Fruit fly (Drosophila melanogaster): Measurements from ENCODE around the gene CG32507.

Gene CG32507

DNA sequence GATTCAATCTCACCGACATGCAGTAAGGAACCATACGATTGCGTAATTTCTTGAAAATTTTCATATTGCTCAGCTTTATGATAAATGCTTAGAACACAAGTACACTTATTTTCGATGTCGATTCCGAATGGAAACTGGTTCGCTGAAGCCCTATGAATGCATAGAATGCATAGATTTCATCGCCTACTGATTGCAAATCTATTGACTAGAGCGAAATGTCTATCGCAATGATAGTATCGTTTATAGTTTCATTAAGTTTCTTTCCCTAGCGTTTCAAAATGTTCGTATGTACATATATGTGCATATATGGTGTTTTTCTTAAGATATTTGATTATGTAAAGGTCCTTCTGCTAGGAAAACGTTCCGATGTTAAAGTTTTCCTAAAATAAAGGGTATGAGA, at the start of gene CG32507:
TSS of gene CG32507 (minus strand) at position 101 of the 400 bp plus-strand sequence.
- TF ChIP-seq Pif1A (GFP tag; optimal IDR thresholded peaks at IDR 0.05) (no peak), CG34367 (tag; optimal IDR thresholded peaks at IDR 0.05) (no peak), CG10348 (GFP tag; IDR thresholded peaks at IDR 0.05) (no peak)

- TF ChIP-seq CG10348 (GFP tag; IDR thresholded peaks at IDR 0.05): no peak
- TF ChIP-seq CG13204 (GFP tag; optimal IDR thresholded peaks at IDR 0.05): no peak
- no peak for TF ChIP-seq CG12605 (GFP tag; IDR thresholded peaks at IDR 0.05)
- no peak for TF ChIP-seq CG15710 (tag; optimal IDR thresholded peaks at IDR 0.05)
- no peak for TF ChIP-seq Ets98B (GFP tag; IDR thresholded peaks at IDR 0.05)
- TF ChIP-seq Snoo (tag; optimal IDR thresholded peaks at IDR 0.05): no peak
- no peak for TF ChIP-seq EcR (GFP tag; optimal IDR thresholded peaks at IDR 0.05)
- no peak for TF ChIP-seq gl (tag; optimal IDR thresholded peaks at IDR 0.05)
- TF ChIP-seq fd96Ca (GFP tag; IDR thresholded peaks at IDR 0.05): no peak
- TF ChIP-seq CG8301 (tag; optimal IDR thresholded peaks at IDR 0.05): no peak
- no peak for TF ChIP-seq rn (GFP tag; IDR thresholded peaks at IDR 0.05)
- TF ChIP-seq CG32121 (GFP tag; IDR thresholded peaks at IDR 0.05): no peak
- no peak for TF ChIP-seq CG14655 (GFP tag; optimal IDR thresholded peaks at IDR 0.05)
- no peak for TF ChIP-seq CG17806 (tag; optimal IDR thresholded peaks at IDR 0.05)
- no peak for TF ChIP-seq Pif1B (GFP tag; optimal IDR thresholded peaks at IDR 0.05)
- TF ChIP-seq Pif1A (GFP tag; optimal IDR thresholded peaks at IDR 0.05): no peak
- no peak for TF ChIP-seq CG8159 (tag; optimal IDR thresholded peaks at IDR 0.05)
- TF ChIP-seq CG4496 (GFP tag; IDR thresholded peaks at IDR 0.05): no peak
Observed at dm6 chrX:20826147-20826546, 45.1 kb upstream of the CG32507 start.

DNA sequence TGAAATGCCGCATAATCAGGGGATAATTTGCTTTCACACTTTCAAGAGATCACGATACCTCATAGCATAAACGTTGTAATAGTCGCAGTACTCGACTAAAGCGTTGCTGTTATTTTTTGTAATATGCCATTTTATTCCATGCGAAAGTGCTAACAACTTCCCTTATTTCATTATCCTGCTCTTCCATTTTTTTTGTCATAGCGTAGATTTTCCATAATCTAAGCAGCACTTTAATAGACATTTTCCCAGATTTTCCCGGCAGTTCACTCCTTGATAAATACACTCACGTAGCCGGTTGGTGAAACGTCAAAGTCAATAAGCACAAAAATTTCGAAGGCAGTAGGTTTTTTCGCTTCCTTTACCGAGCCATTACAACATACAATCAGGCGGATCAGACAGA, 40.8 kb upstream of the CG32507 start, which contains the start of gene CG15450:
TSS of gene CG15450 (plus strand) at position 301 of the 400 bp plus-strand sequence.
- TF ChIP-seq fd96Ca (GFP tag; IDR thresholded peaks at IDR 0.05) (no peak), CG12605 (GFP tag; IDR thresholded peaks at IDR 0.05) (no peak), CG9948 (tag; optimal IDR thresholded peaks at IDR 0.05) (no peak), CG14655 (GFP tag; optimal IDR thresholded peaks at IDR 0.05) (no peak), CG8159 (tag; optimal IDR thresholded peaks at IDR 0.05) (no peak), CG17806 (tag; optimal IDR thresholded peaks at IDR 0.05) (no peak), CG10348 (GFP tag; IDR thresholded peaks at IDR 0.05) (no peak)

- TF ChIP-seq fd96Ca (GFP tag; IDR thresholded peaks at IDR 0.05) (no peak), CG8301 (tag; optimal IDR thresholded peaks at IDR 0.05) (no peak), EcR (GFP tag; optimal IDR thresholded peaks at IDR 0.05) (no peak), CG8159 (tag; optimal IDR thresholded peaks at IDR 0.05) (no peak), Pif1B (GFP tag; optimal IDR thresholded peaks at IDR 0.05) (no peak), CG13204 (GFP tag; optimal IDR thresholded peaks at IDR 0.05) (no peak), CG15710 (tag; optimal IDR thresholded peaks at IDR 0.05) (no peak), rn (GFP tag; IDR thresholded peaks at IDR 0.05) (no peak), CG34367 (tag; optimal IDR thresholded peaks at IDR 0.05) (no peak), Snoo (tag; optimal IDR thresholded peaks at IDR 0.05) (no peak), CG10348 (GFP tag; IDR thresholded peaks at IDR 0.05) (no peak), CG12605 (GFP tag; IDR thresholded peaks at IDR 0.05) (no peak), CG4496 (GFP tag; IDR thresholded peaks at IDR 0.05) (no peak), CG14655 (GFP tag; optimal IDR thresholded peaks at IDR 0.05) (no peak)
Observed at dm6 chrX:20797488-20797887, 16.5 kb upstream of the CG32507 start.

DNA sequence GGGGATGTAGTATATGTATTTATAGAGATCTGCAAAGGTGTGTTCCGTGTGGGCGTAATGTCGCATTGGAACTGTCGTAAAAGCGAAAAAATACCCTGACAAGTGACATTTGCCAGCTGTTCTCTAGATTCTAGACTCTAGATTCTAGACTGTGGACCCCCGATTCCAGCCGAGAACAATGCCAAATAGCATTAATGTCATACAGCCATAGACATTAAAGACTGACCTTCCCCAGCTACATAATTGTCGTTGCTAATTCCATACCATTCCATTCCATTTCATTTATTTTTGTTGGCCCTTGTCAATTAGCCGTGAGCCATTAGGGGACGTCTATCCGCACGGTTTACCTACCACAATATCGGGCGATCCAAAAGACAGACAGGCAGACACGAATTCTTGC, 4.7 kb downstream of the CG32507 start:
- no peak for TF ChIP-seq Pif1B (GFP tag; optimal IDR thresholded peaks at IDR 0.05)

DNA sequence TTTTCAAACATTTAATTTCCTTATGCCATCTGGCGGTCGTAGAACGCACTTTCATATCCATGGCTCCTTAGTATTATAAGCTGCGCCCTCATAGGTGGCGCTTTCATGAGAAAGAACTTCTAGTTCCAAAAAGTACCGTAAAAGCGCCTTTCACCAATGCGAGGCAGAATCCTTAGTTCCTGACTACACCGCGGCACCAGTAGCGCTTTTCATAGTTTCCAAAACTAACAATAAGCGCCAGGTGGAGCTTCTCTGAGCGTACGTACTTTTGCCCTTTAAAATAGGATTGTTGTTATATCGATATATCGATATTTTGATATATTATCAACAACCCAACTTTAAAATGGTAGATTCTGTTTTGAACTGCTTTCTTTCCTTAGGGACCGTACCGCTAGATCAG, 20.6 kb downstream of the CG32507 start:
- TF ChIP-seq CG4496 (GFP tag; IDR thresholded peaks at IDR 0.05) (no peak), Snoo (tag; optimal IDR thresholded peaks at IDR 0.05) (no peak), EcR (GFP tag; optimal IDR thresholded peaks at IDR 0.05) (no peak)

DNA sequence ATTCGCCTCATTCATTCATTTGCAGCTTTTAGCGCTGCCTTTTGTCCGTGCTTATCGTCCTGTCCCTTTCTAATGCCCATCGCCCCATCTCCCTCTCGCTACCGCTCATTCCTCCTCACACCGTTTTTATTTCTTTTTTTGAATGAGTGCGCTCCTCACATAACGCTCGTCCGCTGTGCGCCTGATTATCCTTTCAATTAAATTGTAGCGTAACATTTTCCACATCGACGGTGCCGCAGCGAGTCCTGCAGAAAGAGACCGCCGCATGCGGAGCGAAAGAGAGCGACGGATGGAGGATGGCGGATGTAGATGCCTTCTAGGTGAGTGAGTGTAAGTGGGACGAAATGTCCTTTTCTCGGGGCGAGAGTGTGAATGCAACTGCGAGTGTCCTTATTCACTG, 24.1 kb downstream of the CG32507 start:
- TF ChIP-seq CG8159 (tag; optimal IDR thresholded peaks at IDR 0.05): no peak
- no peak for TF ChIP-seq fd96Ca (GFP tag; IDR thresholded peaks at IDR 0.05)
- TF ChIP-seq D1 (tag; optimal IDR thresholded peaks at IDR 0.05): no peak
- no peak for TF ChIP-seq Ets98B (GFP tag; IDR thresholded peaks at IDR 0.05)
- TF ChIP-seq gl (tag; optimal IDR thresholded peaks at IDR 0.05): no peak
- TF ChIP-seq Pif1B (GFP tag; optimal IDR thresholded peaks at IDR 0.05): no peak
- TF ChIP-seq CG17806 (tag; optimal IDR thresholded peaks at IDR 0.05): no peak
- TF ChIP-seq EcR (GFP tag; optimal IDR thresholded peaks at IDR 0.05): no peak
- no peak for TF ChIP-seq CG15710 (tag; optimal IDR thresholded peaks at IDR 0.05)
- no peak for TF ChIP-seq CG12605 (GFP tag; IDR thresholded peaks at IDR 0.05)
- no peak for TF ChIP-seq CG34367 (tag; optimal IDR thresholded peaks at IDR 0.05)
- no peak for TF ChIP-seq CG10348 (GFP tag; IDR thresholded peaks at IDR 0.05)
- no peak for TF ChIP-seq Pif1A (GFP tag; optimal IDR thresholded peaks at IDR 0.05)
- no peak for TF ChIP-seq CG14655 (GFP tag; optimal IDR thresholded peaks at IDR 0.05)
- no peak for TF ChIP-seq rn (GFP tag; IDR thresholded peaks at IDR 0.05)
- TF ChIP-seq CG13204 (GFP tag; optimal IDR thresholded peaks at IDR 0.05): no peak
- TF ChIP-seq CG4496 (GFP tag; IDR thresholded peaks at IDR 0.05): no peak
- TF ChIP-seq CG9948 (tag; optimal IDR thresholded peaks at IDR 0.05): no peak
